Worm (Caenorhabditis elegans) whole organism, dauer: Measurements from ENCODE around the gene lact-4.

Source experiments
- unc-62 ChIP-seq: sonication (generic microtip); optimal IDR thresholded peaks from 2 replicates; lab custom pipeline; 2017; ENCODE audit warnings: missing biosample characterization, missing genetic modification reagents, missing genetic modification characterization

Gene lact-4

ce11 chrII:8484546-8484945 is 4.3 kb upstream of the lact-4 start:
- no peak for TF ChIP-seq unc-62 (GFP tag; lab: Kevin White, UChicago)

- TF ChIP-seq unc-62 (GFP tag; lab: Kevin White, UChicago), result no peak
Measured at ce11 chrII:8483793-8484186, 3.5 kb upstream of the lact-4 start, which contains the start of gene taap-1. Gene taap-1 (minus strand): TSS chrII:8483871.

ce11 chrII:8483124-8483792 is 3.0 kb upstream of the lact-4 start:
- TF ChIP-seq unc-62 (GFP tag; lab: Kevin White, UChicago), result no peak

ce11 chrII:8481731-8482253 is 1.5 kb upstream of the lact-4 start, which contains the start of gene M05D6.5:
Gene M05D6.5 (minus strand): TSS chrII:8482203.
- no peak for TF ChIP-seq unc-62 (GFP tag; lab: Kevin White, UChicago)

ce11 chrII:8481033-8481708 is 893 bp upstream of the lact-4 start:
- no peak for TF ChIP-seq unc-62 (GFP tag; lab: Kevin White, UChicago)

- TF ChIP-seq unc-62 (GFP tag; lab: Kevin White, UChicago), result no peak
Measured at ce11 chrII:8479337-8479736, 941 bp downstream of the lact-4 start.

- TF ChIP-seq unc-62 (GFP tag; lab: Kevin White, UChicago), result no peak
Measured at ce11 chrII:8475306-8475822, 4.9 kb downstream of the lact-4 start, which contains the start of the genes M05D6.1 and M05D6.3. Gene M05D6.1 (minus strand): TSS chrII:8475406. Gene M05D6.3 (plus strand): TSS chrII:8475772.

ce11 chrII:8472916-8473315 is 7.4 kb downstream of the lact-4 start:
- TF ChIP-seq unc-62 (GFP tag; lab: Kevin White, UChicago), result no peak

- no peak for TF ChIP-seq unc-62 (GFP tag; lab: Kevin White, UChicago)
Measured at ce11 chrII:8471139-8471538, 9.1 kb downstream of the lact-4 start, which contains the start of gene M05D6.8. Gene M05D6.8 (minus strand): TSS chrII:8471239.

ce11 chrII:8467809-8468208 is 12.5 kb downstream of the lact-4 start, which contains the start of gene M05D6.2:
Gene M05D6.2 (plus strand): TSS chrII:8468109.
- TF ChIP-seq unc-62 (GFP tag; lab: Kevin White, UChicago), result no peak

ce11 chrII:8466874-8467273 is 13.4 kb downstream of the lact-4 start, which contains the start of gene F22B5.10:
Gene F22B5.10 (plus strand): TSS chrII:8467174.
- TF ChIP-seq unc-62 (GFP tag; lab: Kevin White, UChicago), result no peak

ce11 chrII:8464448-8464898 is 15.8 kb downstream of the lact-4 start, which contains the start of gene fars-3:
Gene fars-3 (plus strand): TSS chrII:8464848.
- no peak for TF ChIP-seq unc-62 (GFP tag; lab: Kevin White, UChicago)

- no peak for TF ChIP-seq unc-62 (GFP tag; lab: Kevin White, UChicago)
Measured at ce11 chrII:8457438-8457837, 22.8 kb downstream of the lact-4 start, which contains the start of gene zyg-9. Gene zyg-9 (plus strand): TSS chrII:8457818.

ce11 chrII:8456681-8457389 is 23.4 kb downstream of the lact-4 start:
- no peak for TF ChIP-seq unc-62 (GFP tag; lab: Kevin White, UChicago)

ce11 chrII:8456094-8456493 is 24.2 kb downstream of the lact-4 start, which contains the start of gene F22B5.6:
Gene F22B5.6 (minus strand): TSS chrII:8456194.
- no peak for TF ChIP-seq unc-62 (GFP tag; lab: Kevin White, UChicago)
